Worm (Caenorhabditis elegans): ENCODE measurements around the gene K01C8.2.

The K01C8.2 gene

ce11 chrII:8269351-8269750 is at the start of gene K01C8.2:
Gene K01C8.2 (minus strand): TSS chrII:8269451.
- no peak for TF ChIP-seq mab-5 (tag; optimal IDR thresholded peaks at IDR 0.05)
- TF ChIP-seq lsy-2 (tag; optimal IDR thresholded peaks at IDR 0.05) = no peak

DNA sequence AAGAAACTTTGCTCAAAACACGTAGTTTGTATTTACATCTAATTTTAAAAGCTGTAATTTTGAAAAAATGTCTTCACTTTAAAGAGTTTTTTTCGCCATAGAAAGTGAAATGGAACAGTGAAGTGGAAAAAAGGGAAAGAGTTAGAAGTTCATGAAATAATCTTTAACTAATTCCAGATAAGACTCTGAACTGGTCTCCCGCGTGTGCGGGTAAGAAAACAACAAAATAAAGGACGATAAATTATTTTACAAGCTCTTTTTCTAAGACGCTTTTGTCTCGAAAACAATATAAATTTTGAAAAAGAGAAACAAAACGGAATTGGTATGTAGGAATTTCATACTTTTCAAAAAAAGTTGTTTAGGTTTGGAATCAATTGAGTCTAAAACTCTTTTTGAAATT is 47.5 kb upstream of the K01C8.2 start:
- TF ChIP-seq ham-2 (GFP tag; optimal IDR thresholded peaks at IDR 0.05) (no peak), lin-32 (GFP tag; optimal IDR thresholded peaks at IDR 0.05) (no peak), ceh-43 (GFP tag; optimal IDR thresholded peaks at IDR 0.05) (no peak), mab-5 (tag; optimal IDR thresholded peaks at IDR 0.05) (no peak), zip-8 (tag; optimal IDR thresholded peaks at IDR 0.05) (no peak), lsy-2 (tag; optimal IDR thresholded peaks at IDR 0.05) (no peak), lin-13 (tag; optimal IDR thresholded peaks at IDR 0.05) (no peak), ceh-39 (tag; optimal IDR thresholded peaks at IDR 0.05) (no peak), snpc-4 (tag; optimal IDR thresholded peaks at IDR 0.05) (no peak), drap-1 (GFP tag; optimal IDR thresholded peaks at IDR 0.05) (no peak), pha-4 (tag; optimal IDR thresholded peaks at IDR 0.05) (no peak), hlh-1 (tag; optimal IDR thresholded peaks at IDR 0.05) (no peak), flh-1 (GFP tag; optimal IDR thresholded peaks at IDR 0.05) (no peak), sem-2 (GFP tag; optimal IDR thresholded peaks at IDR 0.05) (no peak), blmp-1 (tag; optimal IDR thresholded peaks at IDR 0.05) (no peak), mep-1 (tag; optimal IDR thresholded peaks at IDR 0.05) (no peak)

DNA sequence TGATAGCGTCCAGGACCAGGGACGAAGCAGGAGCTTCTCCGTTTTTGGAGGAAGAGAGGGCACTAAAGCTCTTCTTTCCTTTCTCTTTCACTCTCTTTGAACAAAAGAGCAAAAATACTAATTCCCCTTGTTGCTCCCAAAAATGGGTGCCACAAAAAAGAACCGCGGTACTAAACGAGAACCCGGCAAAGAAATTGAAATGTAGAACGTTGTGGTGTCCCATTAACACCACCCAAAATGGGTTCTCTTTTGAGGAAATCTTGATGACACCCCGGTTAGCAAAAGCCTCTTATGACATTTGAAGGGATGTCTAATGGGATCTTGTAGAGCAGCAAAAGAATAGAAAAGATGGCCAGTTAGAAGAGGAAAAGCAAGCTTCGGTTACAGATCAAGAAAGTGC is 45.5 kb upstream of the K01C8.2 start:
- TF ChIP-seq nhr-28 (tag; optimal IDR thresholded peaks at IDR 0.05) = no peak
- TF ChIP-seq mab-5 (tag; optimal IDR thresholded peaks at IDR 0.05) = no peak
- no peak for TF ChIP-seq mls-2 (tag; optimal IDR thresholded peaks at IDR 0.05)
- no peak for TF ChIP-seq ham-2 (GFP tag; optimal IDR thresholded peaks at IDR 0.05)
- TF ChIP-seq flh-1 (GFP tag; optimal IDR thresholded peaks at IDR 0.05) = no peak
- no peak for TF ChIP-seq mep-1 (tag; optimal IDR thresholded peaks at IDR 0.05)
- no peak for TF ChIP-seq drap-1 (GFP tag; optimal IDR thresholded peaks at IDR 0.05)
- no peak for TF ChIP-seq ceh-39 (tag; optimal IDR thresholded peaks at IDR 0.05)
- no peak for TF ChIP-seq sem-2 (GFP tag; optimal IDR thresholded peaks at IDR 0.05)
- no peak for TF ChIP-seq cnd-1 (tag; optimal IDR thresholded peaks at IDR 0.05)
- TF ChIP-seq ces-1 (GFP tag; optimal IDR thresholded peaks at IDR 0.05) = no peak
- TF ChIP-seq blmp-1 (tag; optimal IDR thresholded peaks at IDR 0.05) = no peak
- no peak for TF ChIP-seq nhr-76 (tag; optimal IDR thresholded peaks at IDR 0.05)
- TF ChIP-seq elt-1 (tag; optimal IDR thresholded peaks at IDR 0.05; ENCODE audit: borderline replicate concordance, insufficient read depth) = no peak

DNA sequence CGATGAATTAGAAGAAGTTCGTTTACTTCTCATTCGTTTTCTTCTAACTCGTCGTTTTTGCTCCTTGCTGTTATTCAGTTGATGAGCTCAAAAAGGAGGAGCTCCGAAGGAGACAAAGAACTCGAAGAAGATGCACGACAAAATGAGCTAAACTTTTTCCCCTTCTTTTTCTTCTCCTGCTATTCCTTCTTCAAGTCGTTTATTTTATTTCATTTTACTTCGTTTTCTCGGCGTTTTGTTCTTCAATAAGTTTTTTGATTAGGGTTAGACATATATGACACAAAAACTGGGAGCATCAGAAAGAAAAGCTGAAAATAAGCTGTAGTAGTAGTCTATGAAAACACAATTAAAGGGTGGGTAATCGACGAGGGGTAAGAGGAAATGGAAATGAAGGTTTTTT is 42.8 kb upstream of the K01C8.2 start:
- TF ChIP-seq snpc-4 (tag; optimal IDR thresholded peaks at IDR 0.05) (no peak), ces-1 (GFP tag; optimal IDR thresholded peaks at IDR 0.05) (peak; percentile 64)

DNA sequence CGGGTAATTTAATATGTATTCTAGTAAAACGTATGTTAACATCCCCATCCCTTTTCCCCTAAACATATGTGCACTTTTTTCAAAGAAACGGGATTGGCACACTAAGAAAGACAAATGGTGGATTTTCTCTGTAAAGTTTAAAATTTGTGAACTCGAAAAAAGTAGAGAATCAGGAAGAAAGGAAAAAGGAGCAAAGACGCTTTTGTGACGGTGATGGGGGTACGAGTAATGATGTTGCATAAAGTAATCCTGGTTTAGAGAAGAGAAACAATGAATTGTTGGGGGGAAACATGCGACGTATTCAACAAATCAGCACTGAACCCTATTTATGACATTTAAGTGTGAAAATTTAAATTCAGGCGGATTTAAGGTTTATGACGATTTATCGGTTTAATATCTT is 42.2 kb upstream of the K01C8.2 start:
- TF ChIP-seq cnd-1 (tag; optimal IDR thresholded peaks at IDR 0.05) = no peak
- no peak for TF ChIP-seq ceh-39 (tag; optimal IDR thresholded peaks at IDR 0.05)
- TF ChIP-seq unc-39 (tag; optimal IDR thresholded peaks at IDR 0.05) = no peak
- TF ChIP-seq unc-120 (tag; optimal IDR thresholded peaks at IDR 0.05; ENCODE audit: poor library complexity, severe bottlenecking) = no peak
- no peak for TF ChIP-seq bed-3 (GFP tag; optimal IDR thresholded peaks at IDR 0.05)
- no peak for TF ChIP-seq unc-62 (GFP tag; optimal IDR thresholded peaks at IDR 0.05)
- no peak for TF ChIP-seq lsy-2 (tag; optimal IDR thresholded peaks at IDR 0.05)
- TF ChIP-seq nhr-2 (tag; optimal IDR thresholded peaks at IDR 0.05) = no peak
- no peak for TF ChIP-seq lin-32 (GFP tag; optimal IDR thresholded peaks at IDR 0.05)
- TF ChIP-seq ceh-43 (GFP tag; optimal IDR thresholded peaks at IDR 0.05) = no peak
- TF ChIP-seq ham-2 (GFP tag; optimal IDR thresholded peaks at IDR 0.05) = no peak
- TF ChIP-seq sptf-1 (tag; optimal IDR thresholded peaks at IDR 0.05) = no peak
- no peak for TF ChIP-seq tbx-8 (GFP tag; optimal IDR thresholded peaks at IDR 0.05)
- no peak for TF ChIP-seq M03D4.4 (tag; optimal IDR thresholded peaks at IDR 0.05)
- TF ChIP-seq lin-13 (tag; optimal IDR thresholded peaks at IDR 0.05) = no peak
- no peak for TF ChIP-seq snpc-4 (tag; optimal IDR thresholded peaks at IDR 0.05)
- no peak for TF ChIP-seq zip-8 (tag; optimal IDR thresholded peaks at IDR 0.05)
- no peak for TF ChIP-seq nhr-76 (tag; optimal IDR thresholded peaks at IDR 0.05)
- TF ChIP-seq elt-3 (tag; optimal IDR thresholded peaks at IDR 0.05) = no peak

Measured in whole organism, mixed stage, embryonic.